Worm (Caenorhabditis elegans): ENCODE data around the gene cutl-15.

ce11 chrII:8927253-8927791 is 20.2 kb downstream of the cutl-15 start, which contains the start of gene cct-2:
- TF ChIP-seq snpc-4 (tag; optimal IDR thresholded peaks at IDR 0.05): no peak
- TF ChIP-seq R02D3.7 (tag; optimal IDR thresholded peaks at IDR 0.05): no peak
- no peak for TF ChIP-seq skn-1 (tag; optimal IDR thresholded peaks at IDR 0.05)
- TF ChIP-seq F10B5.3 (tag; optimal IDR thresholded peaks at IDR 0.05): no peak
- no peak for TF ChIP-seq arid-1 (GFP tag; conservative IDR thresholded peaks at IDR 0.05)
- TF ChIP-seq aha-1 (tag): no peak
- TF ChIP-seq ZK546.5 (tag; optimal IDR thresholded peaks at IDR 0.05): no peak
- TF ChIP-seq lin-15B (tag; optimal IDR thresholded peaks at IDR 0.05): no peak
- peak; percentile 89 for TF ChIP-seq lin-38 (GFP tag; IDR thresholded peaks at IDR 0.05)
- TF ChIP-seq pqm-1 (tag; optimal IDR thresholded peaks at IDR 0.05): no peak
- no peak for TF ChIP-seq ces-1 (GFP tag; optimal IDR thresholded peaks at IDR 0.05)
- no peak for TF ChIP-seq gei-8 (GFP tag; optimal IDR thresholded peaks at IDR 0.05)
- no peak for TF ChIP-seq tag-97 (GFP tag; IDR thresholded peaks at IDR 0.05)

All from whole organism, L4 larva.